Worm (Caenorhabditis elegans) whole organism, L2 larva: ENCODE results near the gene fbxb-22.

Experiments used
- C34F6.9 ChIP-seq: fragments of 150-350 bp; optimal IDR thresholded peaks from 2 replicates; lab custom pipeline; 2014; ENCODE audit warnings: missing biosample characterization, missing genetic modification characterization
- F13H6.1 ChIP-seq: sonication (generic microtip); optimal IDR thresholded peaks from 2 replicates; lab custom pipeline; 2016; ENCODE audit warnings: missing genetic modification characterization, missing compliant biosample characterization
- R02D3.7 ChIP-seq: fragments of 150-350 bp; optimal IDR thresholded peaks from 2 replicates; lab custom pipeline; 2014; ENCODE audit warnings: missing biosample characterization, missing genetic modification characterization
- Y55F3AM.14 ChIP-seq: fragments of 200-800 bp; sonication (Bioruptor generic); optimal IDR thresholded peaks from 2 replicates; lab custom pipeline; 2018; ENCODE audit warnings: mild to moderate bottlenecking, missing genetic modification characterization, missing compliant biosample characterization
- alr-1 ChIP-seq: fragments of 150-350 bp; optimal IDR thresholded peaks from 2 replicates; lab custom pipeline; 2014; ENCODE audit warnings: missing biosample characterization, missing genetic modification characterization
- blmp-1 ChIP-seq: sonication (generic microtip); optimal IDR thresholded peaks from 2 replicates; lab custom pipeline; 2017; ENCODE audit warnings: missing genetic modification characterization, mild to moderate bottlenecking, missing compliant biosample characterization, antibody characterized with exemption, moderate library complexity; ENCODE audit not compliant: insufficient read depth
- ceh-16 ChIP-seq: fragments of 150-350 bp; optimal IDR thresholded peaks from 2 replicates; lab custom pipeline; 2014; ENCODE audit warnings: missing biosample characterization, missing genetic modification characterization
- ceh-82 ChIP-seq: fragments of 150-350 bp; optimal IDR thresholded peaks from 2 replicates; lab custom pipeline; 2014; ENCODE audit warnings: missing biosample characterization, missing genetic modification characterization
- crh-2 ChIP-seq: sonication (generic microtip); optimal IDR thresholded peaks from 2 replicates; lab custom pipeline; 2017; ENCODE audit warnings: missing biosample characterization, missing genetic modification characterization
- egl-27 ChIP-seq: sonication (generic microtip); optimal IDR thresholded peaks from 3 replicates; lab custom pipeline; 2017; ENCODE audit warnings: missing biosample characterization, missing genetic modification reagents, missing genetic modification characterization
- elt-1 ChIP-seq: fragments of 150-350 bp; optimal IDR thresholded peaks from 2 replicates; lab custom pipeline; 2014; ENCODE audit warnings: missing biosample characterization, missing genetic modification characterization
- elt-3 ChIP-seq: sonication (generic microtip); optimal IDR thresholded peaks from 2 replicates; lab custom pipeline; 2017; ENCODE audit warnings: missing biosample characterization, missing genetic modification characterization
- fos-1 ChIP-seq: fragments of 150-350 bp; optimal IDR thresholded peaks from 2 replicates; lab custom pipeline; 2014; ENCODE audit warnings: missing biosample characterization, missing genetic modification characterization
- gmeb-1 ChIP-seq: fragments of 150-350 bp; optimal IDR thresholded peaks from 2 replicates; lab custom pipeline; 2014; ENCODE audit warnings: missing biosample characterization, missing genetic modification characterization
- lin-11 ChIP-seq: fragments of 150-350 bp; sonication (generic microtip); optimal IDR thresholded peaks from 2 replicates; lab custom pipeline; 2014; ENCODE audit warnings: missing biosample characterization, missing genetic modification characterization, inconsistent platforms, mixed read lengths
- lin-13 ChIP-seq: fragments of 150-350 bp; optimal IDR thresholded peaks from 2 replicates; lab custom pipeline; 2014; ENCODE audit warnings: missing biosample characterization, missing genetic modification reagents, missing genetic modification characterization
- lsy-2 ChIP-seq, 2 experiments: fragments of 150-350 bp in 1 of 2; sonication (generic microtip) in 1 of 2; optimal IDR thresholded peaks; 2 replicates each; lab custom pipeline; 2014 to 2017; ENCODE audit warnings: missing biosample characterization in 2 of 2, missing genetic modification characterization in 2 of 2
- mab-5 ChIP-seq: fragments of 150-350 bp; optimal IDR thresholded peaks from 2 replicates; lab custom pipeline; 2014; ENCODE audit warnings: missing biosample characterization, missing genetic modification characterization
- mdl-1 ChIP-seq, 2 experiments: fragments of 150-350 bp in 1 of 2; sonication (generic microtip) in 1 of 2; optimal IDR thresholded peaks; 2 replicates each; lab custom pipeline; 2017; ENCODE audit warnings: missing biosample characterization in 2 of 2, missing genetic modification characterization in 2 of 2
- nhr-10 ChIP-seq: sonication (generic microtip); optimal IDR thresholded peaks from 2 replicates; lab custom pipeline; 2017; ENCODE audit warnings: missing biosample characterization, missing genetic modification characterization
- nhr-11 ChIP-seq: fragments of 150-350 bp; optimal IDR thresholded peaks from 2 replicates; lab custom pipeline; 2014; ENCODE audit warnings: missing biosample characterization, missing genetic modification characterization
- nhr-12 ChIP-seq: fragments of 150-350 bp; optimal IDR thresholded peaks from 2 replicates; lab custom pipeline; 2014; ENCODE audit warnings: missing biosample characterization, missing genetic modification characterization
- nhr-129 ChIP-seq: fragments of 150-350 bp; optimal IDR thresholded peaks from 2 replicates; lab custom pipeline; 2014; ENCODE audit warnings: missing biosample characterization, missing genetic modification characterization
- nhr-21 ChIP-seq: fragments of 150-350 bp; optimal IDR thresholded peaks from 2 replicates; lab custom pipeline; 2014; ENCODE audit warnings: missing biosample characterization, missing genetic modification characterization
- nhr-23 ChIP-seq: fragments of 150-350 bp; optimal IDR thresholded peaks from 2 replicates; lab custom pipeline; 2014; ENCODE audit warnings: missing biosample characterization, missing genetic modification reagents, missing genetic modification characterization
- nhr-237 ChIP-seq: fragments of 150-350 bp; optimal IDR thresholded peaks from 2 replicates; lab custom pipeline; 2014; ENCODE audit warnings: missing biosample characterization, missing genetic modification characterization
- nhr-25 ChIP-seq: fragments of 150-350 bp; sonication (generic microtip); optimal IDR thresholded peaks from 3 replicates; lab custom pipeline; 2014; ENCODE audit warnings: missing biosample characterization, missing genetic modification characterization
- nhr-6 ChIP-seq: fragments of 150-350 bp; optimal IDR thresholded peaks from 2 replicates; lab custom pipeline; 2014; ENCODE audit warnings: missing biosample characterization, missing genetic modification characterization
- nhr-77 ChIP-seq: fragments of 150-350 bp; optimal IDR thresholded peaks from 2 replicates; lab custom pipeline; 2014; ENCODE audit warnings: missing biosample characterization, missing genetic modification characterization
- peb-1 ChIP-seq: fragments of 150-350 bp; optimal IDR thresholded peaks from 2 replicates; lab custom pipeline; 2014; ENCODE audit warnings: missing biosample characterization, missing genetic modification characterization
- sem-4 ChIP-seq: fragments of 150-350 bp; optimal IDR thresholded peaks from 2 replicates; lab custom pipeline; 2014; ENCODE audit warnings: missing biosample characterization, missing genetic modification reagents, missing genetic modification characterization
- skn-1 ChIP-seq: sonication (generic microtip); optimal IDR thresholded peaks from 2 replicates; lab custom pipeline; 2017; ENCODE audit warnings: missing biosample characterization, missing genetic modification characterization
- sma-3 ChIP-seq: sonication (generic microtip); optimal IDR thresholded peaks from 2 replicates; lab custom pipeline; 2016; ENCODE audit warnings: missing genetic modification reagents, missing genetic modification characterization, missing compliant biosample characterization
- sma-9 ChIP-seq, 2 experiments: fragments of 150-350 bp in 1 of 2; sonication (generic microtip) in 1 of 2; optimal IDR thresholded peaks; 2 replicates each; lab custom pipeline; 2014 to 2016; ENCODE audit warnings: missing genetic modification characterization in 2 of 2, mild to moderate bottlenecking in 1 of 2, missing biosample characterization in 1 of 2, missing compliant biosample characterization in 1 of 2, missing genetic modification reagents in 1 of 2, moderate library complexity in 1 of 2
- snpc-4 ChIP-seq: fragments of 150-350 bp; optimal IDR thresholded peaks from 2 replicates; lab custom pipeline; 2014; ENCODE audit warnings: missing biosample characterization, missing genetic modification characterization
- unc-39 ChIP-seq: fragments of 150-350 bp; optimal IDR thresholded peaks from 2 replicates; lab custom pipeline; 2014; ENCODE audit warnings: missing biosample characterization, missing genetic modification characterization
- unc-55 ChIP-seq: fragments of 150-350 bp; sonication (generic microtip); optimal IDR thresholded peaks from 3 replicates; lab custom pipeline; 2014; ENCODE audit warnings: missing biosample characterization, missing genetic modification reagents, missing genetic modification characterization
- unc-62 ChIP-seq: fragments of 150-350 bp; optimal IDR thresholded peaks from 2 replicates; lab custom pipeline; 2014; ENCODE audit warnings: missing biosample characterization, missing genetic modification reagents, missing genetic modification characterization
- zag-1 ChIP-seq: fragments of 150-350 bp; optimal IDR thresholded peaks from 2 replicates; lab custom pipeline; 2014; ENCODE audit warnings: missing biosample characterization, missing genetic modification characterization
- ztf-1 ChIP-seq: fragments of 200-800 bp; sonication (Bioruptor generic); conservative IDR thresholded peaks from 2 replicates; pipeline ENCODE4 v1.3.6; 2022; ENCODE audit warnings: missing genetic modification characterization, missing compliant biosample characterization
- ztf-4 ChIP-seq: fragments of 150-350 bp; optimal IDR thresholded peaks from 2 replicates; lab custom pipeline; 2014; ENCODE audit warnings: missing biosample characterization, missing genetic modification characterization

fbxb-22 gene

DNA sequence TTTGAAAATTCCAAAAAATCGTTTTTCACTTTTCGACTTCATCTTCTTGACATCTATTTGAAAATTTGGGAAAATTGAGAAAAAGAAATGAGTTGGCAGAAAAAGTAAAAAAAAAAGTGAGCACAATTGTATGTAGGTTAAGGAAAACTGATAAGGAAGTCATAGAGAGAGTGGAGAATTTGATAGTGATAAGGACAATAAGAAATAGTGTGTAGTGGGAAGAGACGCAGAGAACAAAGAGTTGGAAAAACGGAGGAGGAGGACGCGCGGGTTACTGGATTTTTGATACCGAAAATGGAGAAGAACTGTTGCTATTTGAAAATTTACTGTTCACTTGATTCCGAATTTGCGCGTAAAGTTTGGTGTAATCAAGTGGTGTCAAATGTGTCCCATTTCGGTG lies 4.8 kb downstream of the fbxb-22 start, which contains the start of gene Y56A3A.6:
Gene Y56A3A.6 (minus strand): TSS at position 53 of the 400 bp plus-strand sequence.
- TF ChIP-seq ztf-4 (tag; lab: Kevin White, UChicago) = no peak
- peak; percentile 18 for TF ChIP-seq fos-1
- TF ChIP-seq crh-2 = peak; percentile 20

DNA sequence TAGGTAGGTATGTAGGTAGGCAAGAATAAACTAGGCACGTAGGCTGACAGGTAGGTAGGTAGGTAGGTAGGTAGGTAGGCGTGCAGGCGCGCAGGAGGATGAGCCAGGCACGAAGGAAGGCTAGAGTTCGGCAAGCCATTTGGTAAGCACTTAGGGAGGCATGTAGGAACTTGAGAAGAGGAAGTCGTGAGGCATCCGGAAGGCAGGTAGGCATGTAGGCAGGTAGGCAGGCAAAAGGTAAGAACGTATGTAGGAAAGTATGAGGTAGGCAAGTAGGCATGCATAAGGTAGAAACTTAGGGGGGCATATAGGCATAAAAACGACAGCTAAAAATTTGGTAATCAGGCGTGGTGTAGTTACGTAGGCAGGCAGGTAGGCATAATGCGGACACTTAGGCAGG lies 7.4 kb downstream of the fbxb-22 start:
- no peak for TF ChIP-seq unc-39 (tag; lab: Kevin White, UChicago)
- no peak for TF ChIP-seq nhr-237 (tag; lab: Kevin White, UChicago)
- no peak for TF ChIP-seq ceh-16 (tag; lab: Kevin White, UChicago)

DNA sequence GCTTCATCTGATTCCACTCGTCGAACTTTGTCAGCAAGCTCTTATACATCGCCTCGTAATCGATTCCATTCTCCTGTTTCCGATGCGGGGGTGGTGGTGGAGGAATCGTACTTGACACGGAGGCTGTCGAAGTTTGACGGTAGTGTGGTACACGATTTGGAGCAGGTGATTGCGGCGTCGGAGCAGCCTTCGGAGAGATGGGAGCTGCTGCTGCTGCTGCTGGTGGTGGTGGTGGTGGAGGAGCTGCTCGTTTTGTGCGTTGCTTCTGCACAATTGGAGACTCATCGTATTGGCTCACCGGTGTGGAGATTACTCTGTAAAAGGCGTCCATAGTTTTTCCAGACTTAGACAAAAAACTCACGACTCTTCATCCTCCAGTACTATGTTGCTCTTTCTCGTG lies 9.3 kb downstream of the fbxb-22 start:
- TF ChIP-seq lsy-2 (tag; optimal IDR thresholded peaks at IDR 0.05; lab: Kevin White, UChicago) (no peak), lin-11 (tag; lab: Kevin White, UChicago) (no peak), gmeb-1 (tag; lab: Kevin White, UChicago) (no peak), nhr-129 (tag; lab: Kevin White, UChicago) (no peak), elt-1 (no peak), snpc-4 (tag; lab: Kevin White, UChicago) (no peak), nhr-12 (tag; lab: Kevin White, UChicago) (no peak), ceh-82 (tag; lab: Kevin White, UChicago) (no peak)

DNA sequence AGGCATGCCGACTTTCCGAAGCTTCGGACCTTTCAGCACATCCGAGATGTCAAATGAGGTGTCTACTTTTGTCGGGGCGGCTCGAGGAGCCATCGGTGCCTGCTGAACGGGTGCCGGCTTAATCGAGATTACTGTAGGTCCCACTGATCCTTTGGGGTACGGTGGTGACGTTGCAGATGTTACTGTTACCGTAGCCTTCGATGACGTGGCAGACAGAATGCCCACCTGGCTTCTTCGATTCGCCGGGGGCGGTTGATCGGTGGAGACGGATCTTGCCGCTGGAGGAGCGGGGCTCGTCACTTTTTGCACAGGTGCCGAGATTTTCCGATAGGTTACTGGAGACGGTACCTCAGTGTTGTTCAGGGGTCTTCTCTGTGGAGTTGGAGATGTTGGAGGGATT lies 11.9 kb downstream of the fbxb-22 start:
- TF ChIP-seq egl-27 (tag; lab: Kevin White, UChicago) = no peak
- no peak for TF ChIP-seq nhr-77
- no peak for TF ChIP-seq unc-55 (GFP tag; lab: Kevin White, UChicago)
- TF ChIP-seq nhr-10 (tag; lab: Kevin White, UChicago) = no peak
- no peak for TF ChIP-seq elt-1
- no peak for TF ChIP-seq nhr-11
- no peak for TF ChIP-seq R02D3.7
- TF ChIP-seq mab-5 (tag; lab: Kevin White, UChicago) = no peak
- no peak for TF ChIP-seq mdl-1 (tag; optimal IDR thresholded peaks at IDR 0.05; lab: Kevin White, UChicago)
- TF ChIP-seq nhr-25 (tag; lab: Kevin White, UChicago) = no peak
- TF ChIP-seq alr-1 (tag; lab: Kevin White, UChicago) = no peak
- no peak for TF ChIP-seq lin-11 (tag; lab: Kevin White, UChicago)
- TF ChIP-seq skn-1 (tag; lab: Kevin White, UChicago) = no peak
- no peak for TF ChIP-seq ztf-1 (GFP tag; lab: Robert Waterston, UW)
- no peak for TF ChIP-seq ztf-4 (tag; lab: Kevin White, UChicago)
- no peak for TF ChIP-seq ceh-16 (tag; lab: Kevin White, UChicago)

DNA sequence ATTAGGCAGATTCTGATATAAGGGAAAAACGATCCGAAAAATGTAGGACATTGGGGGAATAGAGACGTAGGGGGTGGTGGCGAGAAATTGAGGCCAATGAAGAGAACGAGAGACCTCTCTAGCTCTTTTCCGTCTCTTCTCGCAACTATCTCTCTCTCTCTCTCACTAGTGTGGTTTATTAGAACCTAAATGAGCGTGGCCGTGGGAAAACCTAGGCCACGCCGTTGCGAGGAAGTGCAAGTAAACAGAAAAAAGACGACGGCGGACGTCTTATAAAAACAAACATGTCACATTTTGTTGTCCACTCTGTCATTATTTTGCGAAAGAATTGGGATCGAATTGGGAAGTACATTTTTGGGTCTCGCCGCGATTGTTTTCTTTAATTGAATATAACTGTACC lies 13.5 kb downstream of the fbxb-22 start:
- TF ChIP-seq lin-13 (GFP tag; lab: Kevin White, UChicago) (peak; percentile 92), nhr-11 (no peak), F13H6.1 (tag; lab: Kevin White, UChicago) (peak; percentile 91), snpc-4 (tag; lab: Kevin White, UChicago) (peak; percentile 89), unc-55 (GFP tag; lab: Kevin White, UChicago) (peak; percentile 89), crh-2 (peak; percentile 93), blmp-1 (tag; lab: Kevin White, UChicago) (no peak), egl-27 (tag; lab: Kevin White, UChicago) (peak; percentile 77), zag-1 (tag; lab: Kevin White, UChicago) (peak; percentile 67), ceh-82 (tag; lab: Kevin White, UChicago) (peak; percentile 3), nhr-77 (no peak), gmeb-1 (tag; lab: Kevin White, UChicago) (peak; percentile 76), fos-1 (peak; percentile 83), ceh-16 (tag; lab: Kevin White, UChicago) (no peak), elt-3 (tag; lab: Kevin White, UChicago) (no peak), sma-9 (GFP tag; optimal IDR thresholded peaks at IDR 0.05; lab: Kevin White, UChicago) (no peak), sma-9 (tag; optimal IDR thresholded peaks at IDR 0.05; lab: Kevin White, UChicago) (no peak), unc-62 (GFP tag; lab: Kevin White, UChicago) (no peak), nhr-129 (tag; lab: Kevin White, UChicago) (peak; percentile 94), lsy-2 (tag; optimal IDR thresholded peaks at IDR 0.05; lab: Kevin White, UChicago) (peak; percentile 63 to 91), nhr-23 (tag; lab: Kevin White, UChicago) (no peak), peb-1 (tag; lab: Kevin White, UChicago) (no peak), R02D3.7 (no peak), mab-5 (tag; lab: Kevin White, UChicago) (peak; percentile 62), mdl-1 (tag; optimal IDR thresholded peaks at IDR 0.05; lab: Kevin White, UChicago) (peak in 1 of 2 experiments; percentile 65), sma-3 (peak; percentile 79), nhr-10 (tag; lab: Kevin White, UChicago) (peak; percentile 10), nhr-21 (tag; lab: Kevin White, UChicago) (peak; percentile 59), Y55F3AM.14 (GFP tag; lab: Kevin White, UChicago) (peak; percentile 53), C34F6.9 (tag; lab: Kevin White, UChicago) (peak; percentile 94), sem-4 (tag; lab: Kevin White, UChicago) (peak; percentile 94), skn-1 (tag; lab: Kevin White, UChicago) (peak; percentile 58), nhr-6 (tag; lab: Kevin White, UChicago) (peak; percentile 29)
